Fruit fly (Drosophila melanogaster) whole organism, pupa: Measurements from ENCODE around the gene Agpat2.

Experiments
- CG13204 ChIP-seq: fragments of 200-800 bp; sonication (Bioruptor generic); optimal IDR thresholded peaks from 2 replicates; lab custom pipeline; 2018; ENCODE audit warnings: missing biosample characterization, mild to moderate bottlenecking, missing genetic modification characterization, moderate library complexity
- CG14655 ChIP-seq: fragments of 200-800 bp; sonication (Bioruptor generic); optimal IDR thresholded peaks from 3 replicates; lab custom pipeline; 2017; ENCODE audit warnings: mild to moderate bottlenecking, missing biosample characterization, missing genetic modification reagents, missing genetic modification characterization
- CG8301 ChIP-seq: fragments of 200-800 bp; sonication (Bioruptor generic); optimal IDR thresholded peaks from 2 replicates; lab custom pipeline; 2018; ENCODE audit warnings: missing biosample characterization, mild to moderate bottlenecking, missing genetic modification characterization
- CG9948 ChIP-seq: fragments of 200-800 bp; sonication (Bioruptor generic); optimal IDR thresholded peaks from 2 replicates; lab custom pipeline; 2018; ENCODE audit warnings: missing biosample characterization, mild to moderate bottlenecking, missing genetic modification characterization, moderate library complexity
- Snoo ChIP-seq: fragments of 200-800 bp; sonication (Bioruptor generic); optimal IDR thresholded peaks from 3 replicates; lab custom pipeline; 2017; ENCODE audit warnings: missing biosample characterization, mild to moderate bottlenecking, missing genetic modification characterization, inconsistent platforms

dm6 chr2L:8473448-8473847 lies 9.7 kb upstream of the Agpat2 start:
- TF ChIP-seq Snoo (tag; lab: Kevin White, UChicago) (peak; percentile 73), CG14655 (GFP tag; lab: Kevin White, UChicago) (peak; percentile 82), CG13204 (GFP tag; lab: Kevin White, UChicago) (peak; percentile 75), CG8301 (tag; lab: Kevin White, UChicago) (peak; percentile 77), CG9948 (peak; percentile 80)
